Fruit fly (Drosophila melanogaster) S2 (cell line): ENCODE measurements around the gene CG32683.

Source experiments
- CG8478 ChIP-seq: fragments of >200 bp; optimal IDR thresholded peaks from 2 replicates; lab custom pipeline; 2018
- CTCF ChIP-seq, 2 experiments: fragments of >200 bp; optimal IDR thresholded peaks; 2 replicates each; lab custom pipeline; 2018

dm6 chrX:10478443-10479368 is 24.0 kb upstream of the CG32683 start, which contains the start of the genes CG2887 and PPP4R2r:
- TF ChIP-seq CTCF (optimal IDR thresholded peaks at IDR 0.05; lab: Kevin White, UChicago) = peak in 1 of 2 experiments; percentile 13
- no peak for TF ChIP-seq CG8478 (lab: Kevin White, UChicago)
